Fruit fly (Drosophila melanogaster): Measurements from ENCODE around the gene CG1738.

DNA sequence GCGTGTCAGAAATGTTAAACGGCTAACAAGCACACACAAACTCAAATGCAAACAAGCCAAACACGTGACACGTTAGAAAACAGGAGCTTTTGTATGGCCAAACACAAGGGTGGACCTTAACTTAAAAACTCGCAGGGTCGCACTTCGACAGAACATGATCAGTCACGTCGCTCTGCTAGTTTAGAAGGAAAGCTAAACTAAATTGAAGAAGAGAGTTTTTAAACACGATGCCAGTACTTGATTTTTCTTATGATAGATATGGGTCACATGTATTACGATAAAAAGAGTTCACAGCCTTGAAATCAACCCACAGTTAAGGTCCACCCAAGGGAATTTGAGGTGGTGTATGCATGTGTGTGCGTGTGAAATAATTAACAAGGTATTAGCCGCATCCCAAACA, 29.5 kb downstream of the CG1738 start:
- no peak for TF ChIP-seq Abd-B (GFP tag; optimal IDR thresholded peaks at IDR 0.05)
- no peak for TF ChIP-seq Dfd (GFP tag; optimal IDR thresholded peaks at IDR 0.05)
- no peak for TF ChIP-seq GATAd (GFP tag; optimal IDR thresholded peaks at IDR 0.05)
- no peak for TF ChIP-seq dsf (GFP tag; optimal IDR thresholded peaks at IDR 0.05; ENCODE audit: borderline replicate concordance)
